Worm (Caenorhabditis elegans) whole organism, L4/young adult: ENCODE data around the gene vps-45.
A peak's percentile ranks its signal among the peaks of the same experiment; 100 is the strongest.

Source experiments
- W03F9.2 ChIP-seq: fragments of 150-350 bp; optimal IDR thresholded peaks from 2 replicates; lab custom pipeline; 2014; ENCODE audit warnings: missing biosample characterization, missing genetic modification characterization
- dao-5 ChIP-seq: sonication (generic microtip); optimal IDR thresholded peaks from 2 replicates; lab custom pipeline; 2016; ENCODE audit warnings: missing genotype, missing genetic modification characterization, moderate library complexity, missing compliant biosample characterization
- him-1 ChIP-seq: sonication (generic microtip); optimal IDR thresholded peaks from 2 replicates; lab custom pipeline; 2016; ENCODE audit warnings: missing genotype, missing genetic modification reagents, missing genetic modification characterization, missing compliant biosample characterization

Gene vps-45

DNA sequence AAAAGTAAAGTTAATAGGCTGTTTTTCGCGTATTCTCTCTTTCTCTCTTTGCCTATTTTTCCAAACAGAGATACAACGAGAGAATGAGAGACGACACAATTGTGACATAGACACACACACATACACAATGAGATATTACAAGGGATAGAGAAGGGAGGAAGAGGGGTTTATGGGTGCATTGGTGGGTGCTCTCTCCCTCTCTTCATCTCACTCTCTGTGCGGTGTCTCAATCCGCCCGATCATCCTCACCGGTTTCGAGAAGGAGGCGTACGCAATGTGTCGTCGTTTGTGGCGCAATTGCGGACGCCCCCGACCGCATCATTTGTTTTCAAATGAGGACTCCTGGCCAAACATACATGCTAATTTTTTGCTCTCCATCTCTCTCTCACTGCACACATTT lies 25.2 kb downstream of the vps-45 start:
- TF ChIP-seq W03F9.2: peak; percentile 75
- TF ChIP-seq dao-5 (tag; lab: Kevin White, UChicago): no peak
- TF ChIP-seq him-1: peak; percentile 95

DNA sequence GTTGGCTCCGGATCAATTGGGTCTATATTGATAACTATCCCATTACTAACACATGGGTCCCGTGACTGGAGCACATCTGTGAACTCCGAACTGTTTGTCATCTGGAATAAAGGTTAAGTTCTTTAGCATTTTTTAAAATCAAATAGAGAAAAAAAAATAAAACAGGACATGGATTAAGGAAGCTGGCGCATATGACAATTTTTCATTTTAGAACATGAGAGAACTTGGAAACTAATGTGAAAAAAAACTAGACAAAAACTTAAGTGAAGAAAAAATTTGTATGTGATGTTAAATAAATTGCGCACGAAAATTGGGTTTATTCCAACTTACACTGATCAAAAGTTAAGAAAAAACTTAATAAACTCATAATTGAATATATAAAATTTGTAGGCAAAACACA lies 25.9 kb downstream of the vps-45 start, which contains the start of gene sms-2:
Gene sms-2 (minus strand): TSS at position 101 of the 400 bp plus-strand sequence.
- TF ChIP-seq dao-5 (tag; lab: Kevin White, UChicago) (no peak), him-1 (no peak), W03F9.2 (no peak)

- TF ChIP-seq dao-5 (tag; lab: Kevin White, UChicago) (no peak), him-1 (no peak), W03F9.2 (no peak)
Observed at ce11 chrX:947885-948284, 26.8 kb downstream of the vps-45 start.

ce11 chrX:945669-946068 lies 29.0 kb downstream of the vps-45 start:
- TF ChIP-seq him-1: no peak
- TF ChIP-seq W03F9.2: no peak
- TF ChIP-seq dao-5 (tag; lab: Kevin White, UChicago): no peak

DNA sequence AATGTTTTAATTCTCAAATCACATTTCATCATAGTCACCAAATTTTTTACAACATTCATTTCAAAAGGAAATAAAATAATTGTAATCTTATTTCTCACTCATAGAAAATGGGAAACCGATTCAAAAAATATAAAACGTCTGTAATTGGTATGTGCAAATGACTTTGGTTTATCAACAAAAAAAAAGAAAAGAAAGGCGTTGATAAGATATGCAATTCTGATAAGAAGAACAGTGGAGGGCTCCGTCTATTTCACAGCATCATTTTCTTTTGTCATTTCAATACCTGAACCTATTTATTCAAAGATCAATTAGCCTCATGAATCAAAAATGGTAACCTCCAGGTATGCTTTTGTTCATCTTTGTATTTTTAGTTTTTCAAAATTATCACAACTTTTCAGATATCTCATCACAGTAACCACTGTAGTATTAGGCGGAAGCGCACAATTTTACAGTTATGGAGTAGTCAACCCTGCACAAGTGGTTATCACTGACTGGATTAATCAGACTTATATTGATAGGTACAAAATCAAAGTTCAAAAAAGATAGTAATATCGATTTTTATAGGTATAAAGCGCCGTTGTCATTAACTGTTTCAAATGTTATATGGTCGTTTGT lies 36.3 kb downstream of the vps-45 start, which contains the start of gene F53H8.3:
Gene F53H8.3 (plus strand): TSS at position 275 of the 615 bp plus-strand sequence.
- TF ChIP-seq W03F9.2: no peak
- TF ChIP-seq dao-5 (tag; lab: Kevin White, UChicago): no peak
- no peak for TF ChIP-seq him-1

DNA sequence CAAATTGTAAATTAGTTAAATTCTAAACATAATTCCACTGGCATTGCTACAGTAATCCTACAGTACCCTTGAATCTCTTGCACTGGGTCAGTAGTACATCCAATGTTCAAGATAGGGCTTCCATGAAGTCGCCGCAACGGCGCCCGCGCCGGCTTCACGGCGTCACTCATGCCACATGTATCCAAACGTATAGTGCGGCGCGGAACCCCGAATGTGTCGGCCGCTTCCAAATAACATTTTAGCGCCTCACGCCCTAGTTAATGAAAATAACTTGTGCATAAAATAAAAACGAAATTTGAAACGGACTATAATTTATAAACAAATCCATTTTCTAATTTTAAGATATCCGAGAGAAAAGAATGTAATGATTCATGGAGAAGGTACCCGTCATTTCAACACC lies 38.6 kb downstream of the vps-45 start:
- no peak for TF ChIP-seq him-1
- TF ChIP-seq dao-5 (tag; lab: Kevin White, UChicago): no peak
- TF ChIP-seq W03F9.2: no peak

- TF ChIP-seq him-1 (no peak), dao-5 (tag; lab: Kevin White, UChicago) (no peak), W03F9.2 (no peak)
Observed at ce11 chrX:933504-933903, 41.1 kb downstream of the vps-45 start, which contains the start of gene F35H12.1. Gene F35H12.1 (plus strand): TSS chrX:933804.

DNA sequence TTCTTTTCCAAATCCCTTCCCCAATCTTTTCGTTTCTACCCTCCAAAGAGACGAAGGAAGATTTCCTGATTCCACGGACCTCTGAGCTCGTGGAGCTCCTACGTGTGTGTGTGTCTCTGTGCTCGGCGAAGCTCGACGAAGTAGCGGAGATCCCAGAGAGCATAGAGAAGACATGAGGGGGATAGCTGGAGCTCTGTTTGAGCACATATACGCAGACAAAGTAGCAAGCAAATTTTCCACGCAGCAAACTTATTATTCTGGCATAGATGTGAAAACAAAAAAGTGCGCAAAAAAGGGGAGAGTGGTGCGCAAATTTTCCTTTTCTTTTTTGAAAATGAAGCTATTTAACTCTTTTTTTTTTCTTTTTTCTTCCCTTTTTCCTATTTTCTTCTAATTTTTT lies 41.8 kb downstream of the vps-45 start:
- TF ChIP-seq him-1 (peak; percentile 60), W03F9.2 (no peak)

ce11 chrX:927632-928031 lies 47.0 kb downstream of the vps-45 start:
- TF ChIP-seq W03F9.2: no peak
- TF ChIP-seq dao-5 (tag; lab: Kevin White, UChicago): no peak
- TF ChIP-seq him-1: no peak

DNA sequence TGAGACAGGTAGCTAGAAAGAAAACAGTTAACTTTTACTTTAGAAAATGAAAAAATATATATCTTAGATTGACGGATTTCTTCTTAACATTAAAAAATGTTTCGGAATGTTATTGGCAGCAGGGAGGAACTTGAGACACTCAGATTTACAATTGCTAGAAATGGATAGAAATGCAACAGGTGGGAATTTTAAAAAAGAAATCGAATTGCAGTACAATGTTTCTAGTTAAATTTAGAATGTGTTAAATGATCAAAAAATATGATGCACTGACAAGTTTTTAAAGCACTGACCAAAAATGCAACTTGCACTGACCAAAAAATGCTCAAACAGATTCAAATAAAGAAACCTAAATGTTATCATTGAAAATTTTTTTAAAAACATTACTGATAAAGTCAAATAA lies 48.5 kb downstream of the vps-45 start:
- TF ChIP-seq him-1 (no peak), dao-5 (tag; lab: Kevin White, UChicago) (no peak), W03F9.2 (no peak)

DNA sequence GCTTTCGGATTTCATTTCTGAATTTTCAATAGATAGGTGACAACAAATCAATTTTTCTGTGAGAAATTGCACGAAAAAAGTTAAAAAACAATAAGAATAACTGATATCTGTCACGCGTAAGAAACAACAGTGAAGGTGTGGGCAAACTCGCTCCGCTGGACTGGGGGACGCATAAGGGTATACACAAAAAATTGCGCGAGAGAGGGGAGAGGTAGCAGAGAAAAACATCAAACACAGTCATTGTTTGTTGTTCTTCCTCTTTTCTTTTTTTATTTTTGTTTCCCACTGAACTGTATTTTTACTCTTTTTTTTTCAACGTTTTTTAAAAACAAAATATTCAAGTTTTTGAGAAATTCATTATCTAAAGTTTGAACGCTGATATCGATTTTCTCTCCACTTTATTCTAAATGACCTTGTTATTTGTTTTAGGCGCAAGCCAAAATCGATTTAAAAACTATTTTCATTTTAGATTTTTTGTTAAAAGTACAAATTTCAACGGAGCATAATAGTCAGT lies 50.1 kb downstream of the vps-45 start, which contains the start of the genes pifk-1 and tbc-11:
Gene pifk-1 (minus strand): TSS at position 17 of the 514 bp plus-strand sequence.
Gene tbc-11 (plus strand): TSS at position 464 of the 514 bp plus-strand sequence.
- peak; percentile 63 for TF ChIP-seq W03F9.2
- TF ChIP-seq dao-5 (tag; lab: Kevin White, UChicago): no peak
